Worm (Caenorhabditis elegans): Measurements from ENCODE around the gene snf-3.

Gene snf-3

DNA sequence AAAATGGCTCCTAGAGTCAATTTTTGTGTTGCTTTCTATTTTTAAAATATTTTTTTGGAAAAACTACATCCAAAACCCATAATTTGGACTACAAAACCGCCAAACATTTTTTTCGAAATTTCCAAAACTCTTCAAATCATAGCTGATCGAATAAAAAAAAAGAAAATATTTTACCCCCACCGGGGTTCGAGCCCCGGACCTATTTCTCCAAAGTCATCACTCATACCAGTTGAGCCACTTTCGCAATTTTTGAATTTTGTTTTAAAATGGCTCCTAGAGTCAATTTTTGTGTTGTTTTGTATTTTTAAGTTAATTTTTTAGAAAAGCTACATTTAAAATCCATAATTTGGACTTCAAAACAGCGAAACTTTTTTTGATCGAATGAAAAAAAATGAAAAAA is 6.3 kb upstream of the snf-3 start:
- TF ChIP-seq lin-39 (tag; optimal IDR thresholded peaks at IDR 0.05) (no peak), jun-1 (tag; optimal IDR thresholded peaks at IDR 0.05) (no peak), eor-1 (tag; optimal IDR thresholded peaks at IDR 0.05) (no peak), egl-5 (tag; optimal IDR thresholded peaks at IDR 0.05) (no peak), ama-1 (optimal IDR thresholded peaks at IDR 0.05) (no peak), sea-2 (GFP tag; optimal IDR thresholded peaks at IDR 0.05) (no peak), aly-2 (tag; optimal IDR thresholded peaks at IDR 0.05) (no peak), nhr-77 (tag; optimal IDR thresholded peaks at IDR 0.05) (no peak), hmg-11 (tag; optimal IDR thresholded peaks at IDR 0.05) (no peak)

- TF ChIP-seq elt-3 (tag; optimal IDR thresholded peaks at IDR 0.05) (no peak), hmg-11 (tag; optimal IDR thresholded peaks at IDR 0.05) (no peak), snpc-4 (tag; optimal IDR thresholded peaks at IDR 0.05) (no peak), sea-2 (GFP tag; optimal IDR thresholded peaks at IDR 0.05) (no peak), ceh-82 (tag; optimal IDR thresholded peaks at IDR 0.05) (no peak), unc-39 (tag; optimal IDR thresholded peaks at IDR 0.05) (no peak), nhr-67 (tag; optimal IDR thresholded peaks at IDR 0.05) (no peak), lsy-12 (tag; optimal IDR thresholded peaks at IDR 0.05) (no peak), nhr-25 (tag; optimal IDR thresholded peaks at IDR 0.05) (no peak), unc-62 (GFP tag; optimal IDR thresholded peaks at IDR 0.05) (no peak), ztf-4 (tag; optimal IDR thresholded peaks at IDR 0.05) (no peak), ztf-11 (tag; optimal IDR thresholded peaks at IDR 0.05) (no peak), nhr-23 (tag; optimal IDR thresholded peaks at IDR 0.05) (peak; percentile 5), ceh-9 (tag; optimal IDR thresholded peaks at IDR 0.05) (no peak), elt-1 (tag; optimal IDR thresholded peaks at IDR 0.05) (no peak), ceh-28 (tag; optimal IDR thresholded peaks at IDR 0.05) (no peak), nhr-77 (tag; optimal IDR thresholded peaks at IDR 0.05) (no peak), egl-5 (tag; optimal IDR thresholded peaks at IDR 0.05) (peak; percentile 19), mdl-1 (tag; optimal IDR thresholded peaks at IDR 0.05) (no peak), pha-4 (tag; optimal IDR thresholded peaks at IDR 0.05) (peak; percentile 10), ZK546.5 (tag; optimal IDR thresholded peaks at IDR 0.05) (no peak), egl-27 (tag; optimal IDR thresholded peaks at IDR 0.05) (no peak), skn-1 (tag; optimal IDR thresholded peaks at IDR 0.05) (no peak), zag-1 (tag; optimal IDR thresholded peaks at IDR 0.05) (no peak), nhr-237 (tag; optimal IDR thresholded peaks at IDR 0.05) (no peak), nfya-1 (tag; optimal IDR thresholded peaks at IDR 0.05; ENCODE audit: insufficient read depth) (peak; percentile 15), nhr-12 (tag; optimal IDR thresholded peaks at IDR 0.05) (no peak), daf-12 (tag; optimal IDR thresholded peaks at IDR 0.05) (no peak), jun-1 (tag; optimal IDR thresholded peaks at IDR 0.05) (no peak), fkh-10 (GFP tag; optimal IDR thresholded peaks at IDR 0.05) (no peak), nhr-76 (tag; optimal IDR thresholded peaks at IDR 0.05) (no peak), ama-1 (optimal IDR thresholded peaks at IDR 0.05) (no peak), nhr-28 (tag; optimal IDR thresholded peaks at IDR 0.05) (no peak), nhr-11 (tag; optimal IDR thresholded peaks at IDR 0.05) (no peak), pqm-1 (tag; optimal IDR thresholded peaks at IDR 0.05) (no peak)
Measured at ce11 chrII:1086479-1086878, 5.3 kb upstream of the snf-3 start.

- TF ChIP-seq elt-3 (tag; optimal IDR thresholded peaks at IDR 0.05): no peak
- TF ChIP-seq nhr-237 (tag; optimal IDR thresholded peaks at IDR 0.05): no peak
- no peak for TF ChIP-seq ceh-9 (tag; optimal IDR thresholded peaks at IDR 0.05)
- TF ChIP-seq nhr-23 (tag; optimal IDR thresholded peaks at IDR 0.05): no peak
- no peak for TF ChIP-seq pha-4 (tag; optimal IDR thresholded peaks at IDR 0.05)
- TF ChIP-seq R02D3.7 (tag; optimal IDR thresholded peaks at IDR 0.05): no peak
- TF ChIP-seq lsy-12 (tag; optimal IDR thresholded peaks at IDR 0.05): no peak
- no peak for TF ChIP-seq tbx-2 (tag; optimal IDR thresholded peaks at IDR 0.05)
- TF ChIP-seq lin-15B (tag; optimal IDR thresholded peaks at IDR 0.05): no peak
- no peak for TF ChIP-seq aly-2 (tag; optimal IDR thresholded peaks at IDR 0.05)
- no peak for TF ChIP-seq ztf-11 (tag; optimal IDR thresholded peaks at IDR 0.05)
- TF ChIP-seq egl-5 (tag; optimal IDR thresholded peaks at IDR 0.05): no peak
- no peak for TF ChIP-seq jun-1 (tag; optimal IDR thresholded peaks at IDR 0.05)
- TF ChIP-seq nhr-12 (tag; optimal IDR thresholded peaks at IDR 0.05): no peak
Measured at ce11 chrII:1088527-1089230, 3.1 kb upstream of the snf-3 start.
